Fruit fly (Drosophila melanogaster) whole organism, embryonic: ENCODE data around the gene CG31388.

ENCODE experiments used
- Atf3 ChIP-seq: fragments of 200-800 bp; sonication (Bioruptor generic); optimal IDR thresholded peaks from 3 replicates; lab custom pipeline; 2016; ENCODE audit warnings: missing biosample characterization, missing genetic modification characterization
- BtbVII ChIP-seq: fragments of 200-800 bp; sonication (Bioruptor generic); optimal IDR thresholded peaks from 3 replicates; lab custom pipeline; 2017; ENCODE audit warnings: missing biosample characterization, mild to moderate bottlenecking, missing genetic modification characterization
- CG10654 ChIP-seq: fragments of 200-800 bp; sonication (Bioruptor generic); optimal IDR thresholded peaks from 2 replicates; lab custom pipeline; 2016; ENCODE audit warnings: missing biosample characterization, missing genetic modification characterization
- CG11456 ChIP-seq: fragments of 200-800 bp; sonication (Bioruptor generic); IDR thresholded peaks from 3 replicates; pipeline ENCODE4 v1.3.6; 2022; ENCODE audit warnings: missing biosample characterization, missing genetic modification characterization
- CG11696 ChIP-seq: fragments of 200-800 bp; sonication (Bioruptor generic); IDR thresholded peaks from 2 replicates; pipeline ENCODE4 v1.3.6; 2022; ENCODE audit warnings: missing biosample characterization, missing genetic modification characterization
- CG12219 ChIP-seq: fragments of 200-800 bp; sonication (Bioruptor generic); optimal IDR thresholded peaks from 3 replicates; lab custom pipeline; 2018; ENCODE audit warnings: missing biosample characterization, mild to moderate bottlenecking, missing genetic modification characterization
- CG1233 ChIP-seq: fragments of 200-800 bp; sonication (Bioruptor generic); optimal IDR thresholded peaks from 4 replicates; lab custom pipeline; 2018; ENCODE audit warnings: missing biosample characterization, mild to moderate bottlenecking, missing genetic modification characterization
- CG12769 ChIP-seq: fragments of 200-800 bp; sonication (Bioruptor generic); optimal IDR thresholded peaks from 2 replicates; lab custom pipeline; 2019; ENCODE audit warnings: missing biosample characterization, mild to moderate bottlenecking, missing genetic modification characterization, moderate library complexity
- CG13123 ChIP-seq: fragments of 200-800 bp; sonication (Bioruptor generic); optimal IDR thresholded peaks from 2 replicates; lab custom pipeline; 2016; ENCODE audit warnings: missing biosample characterization, missing genetic modification characterization
- CG13287 ChIP-seq: fragments of 200-800 bp; sonication (Bioruptor generic); IDR thresholded peaks from 2 replicates; pipeline ENCODE4 v1.3.6; 2022; ENCODE audit warnings: missing biosample characterization, missing genetic modification characterization; ENCODE audit not compliant: partially characterized antibody
- CG15696 ChIP-seq: fragments of 200-800 bp; sonication (Bioruptor generic); optimal IDR thresholded peaks from 2 replicates; lab custom pipeline; 2019; ENCODE audit warnings: missing biosample characterization, mild to moderate bottlenecking, missing genetic modification characterization, moderate library complexity
- CG17359 ChIP-seq: fragments of 200-800 bp; sonication (Bioruptor generic); optimal IDR thresholded peaks from 3 replicates; lab custom pipeline; 2018; ENCODE audit warnings: missing biosample characterization, mild to moderate bottlenecking, missing genetic modification characterization, moderate library complexity
- CG1792 ChIP-seq: fragments of 200-800 bp; sonication (Bioruptor generic); optimal IDR thresholded peaks from 2 replicates; lab custom pipeline; 2016; ENCODE audit warnings: missing biosample characterization, missing genetic modification characterization
- CG2889 ChIP-seq: fragments of 200-800 bp; sonication (Bioruptor generic); IDR thresholded peaks from 3 replicates; pipeline ENCODE4 v1.3.6; 2022; ENCODE audit warnings: missing biosample characterization, missing genetic modification characterization
- CG30020 ChIP-seq: fragments of 200-800 bp; optimal IDR thresholded peaks from 2 replicates; lab custom pipeline; 2019; ENCODE audit warnings: missing biosample characterization, mild to moderate bottlenecking, missing genetic modification characterization, moderate library complexity
- CG31224 ChIP-seq: fragments of 200-800 bp; sonication (Bioruptor generic); IDR thresholded peaks from 2 replicates; pipeline ENCODE4 v1.3.6; 2022; ENCODE audit warnings: missing biosample characterization, missing genetic modification characterization
- CG3281 ChIP-seq: fragments of 200-800 bp; sonication (Bioruptor generic); optimal IDR thresholded peaks from 3 replicates; lab custom pipeline; 2017; ENCODE audit warnings: missing biosample characterization, mild to moderate bottlenecking, missing genetic modification characterization
- CG34422 ChIP-seq: fragments of 200-800 bp; sonication (Bioruptor generic); IDR thresholded peaks from 3 replicates; pipeline ENCODE4 v1.3.6; 2022; ENCODE audit warnings: missing biosample characterization, missing genetic modification characterization
- CG4854 ChIP-seq: fragments of 200-800 bp; sonication (Bioruptor generic); optimal IDR thresholded peaks from 2 replicates; lab custom pipeline; 2016; ENCODE audit warnings: missing biosample characterization, missing genetic modification characterization, inconsistent platforms
- CG8290 ChIP-seq, 3 experiments: fragments of 200-800 bp; sonication (Bioruptor generic); optimal IDR thresholded peaks; 2 replicates each; lab custom pipeline; 2016 to 2019; ENCODE audit warnings: missing biosample characterization in 3 of 3, missing genetic modification characterization in 3 of 3, mild to moderate bottlenecking in 2 of 3, moderate library complexity in 1 of 3
- CG9932 ChIP-seq: fragments of 200-800 bp; sonication (Bioruptor generic); IDR thresholded peaks from 2 replicates; pipeline ENCODE4 v1.3.6; 2022; ENCODE audit warnings: missing biosample characterization, missing genetic modification characterization
- CHES-1-like ChIP-seq: fragments of 200-800 bp; sonication (Bioruptor generic); optimal IDR thresholded peaks from 2 replicates; lab custom pipeline; 2016; ENCODE audit warnings: missing biosample characterization, missing genetic modification characterization
- D19A ChIP-seq: fragments of 200-800 bp; optimal IDR thresholded peaks from 3 replicates; lab custom pipeline; 2019; ENCODE audit warnings: missing biosample characterization, mild to moderate bottlenecking, missing genetic modification characterization, moderate library complexity
- Dbx ChIP-seq: fragments of 200-800 bp; sonication (Bioruptor generic); IDR thresholded peaks from 3 replicates; pipeline ENCODE4 v1.3.6; 2022; ENCODE audit warnings: missing biosample characterization, missing genetic modification characterization
- Deaf1 ChIP-seq: fragments of 200-800 bp; optimal IDR thresholded peaks from 3 replicates; lab custom pipeline; 2019; ENCODE audit warnings: missing biosample characterization, mild to moderate bottlenecking, missing genetic modification characterization, moderate library complexity
- Dip2 ChIP-seq: fragments of 200-800 bp; sonication (Bioruptor generic); IDR thresholded peaks from 2 replicates; pipeline ENCODE4 v1.3.6; 2022; ENCODE audit warnings: missing biosample characterization, missing genetic modification characterization
- Dll ChIP-seq: fragments of 200-800 bp; sonication (Bioruptor generic); IDR thresholded peaks from 4 replicates; pipeline ENCODE4 v1.3.6; 2022; ENCODE audit warnings: missing biosample characterization, missing genetic modification characterization; ENCODE audit not compliant: partially characterized antibody
- Ets97D ChIP-seq: fragments of 200-800 bp; sonication (Bioruptor generic); optimal IDR thresholded peaks from 3 replicates; lab custom pipeline; 2016; ENCODE audit warnings: missing biosample characterization, missing genetic modification characterization
- HLH3B ChIP-seq: fragments of 200-800 bp; sonication (Bioruptor generic); IDR thresholded peaks from 2 replicates; pipeline ENCODE4 v1.3.6; 2022; ENCODE audit warnings: missing biosample characterization, missing genetic modification characterization
- HmgZ ChIP-seq: fragments of 200-800 bp; sonication (Bioruptor generic); optimal IDR thresholded peaks from 2 replicates; lab custom pipeline; 2018; ENCODE audit warnings: missing biosample characterization, mild to moderate bottlenecking, missing genetic modification characterization
- Hmr ChIP-seq: fragments of 200-800 bp; sonication (Bioruptor generic); optimal IDR thresholded peaks from 3 replicates; lab custom pipeline; 2017; ENCODE audit warnings: mild to moderate bottlenecking, missing biosample characterization, missing genetic modification reagents, missing genetic modification characterization
- Med ChIP-seq: fragments of 200-800 bp; sonication (Bioruptor generic); peaks from one replicate; lab custom pipeline; 2016; ENCODE audit warnings: missing biosample characterization, missing genetic modification characterization, mild to moderate bottlenecking, inconsistent platforms, moderate library complexity
- Meics ChIP-seq: fragments of 200-800 bp; sonication (Bioruptor generic); optimal IDR thresholded peaks from 2 replicates; lab custom pipeline; 2017; ENCODE audit warnings: missing biosample characterization, mild to moderate bottlenecking, missing genetic modification characterization
- Myb ChIP-seq: fragments of 200-800 bp; sonication (Bioruptor generic); optimal IDR thresholded peaks from 2 replicates; lab custom pipeline; 2016; ENCODE audit warnings: missing biosample characterization, missing genetic modification characterization
- Scr ChIP-seq: fragments of 200-800 bp; sonication (Bioruptor generic); IDR thresholded peaks from 2 replicates; pipeline ENCODE4 v1.3.6; 2022; ENCODE audit warnings: missing biosample characterization, missing genetic modification characterization; ENCODE audit not compliant: partially characterized antibody
- Side ChIP-seq: fragments of 200-800 bp; sonication (Bioruptor generic); optimal IDR thresholded peaks from 2 replicates; lab custom pipeline; 2016; ENCODE audit warnings: missing biosample characterization, missing genetic modification characterization
- cad ChIP-seq: fragments of >200 bp; optimal IDR thresholded peaks from 2 replicates; lab custom pipeline; 2017; ENCODE audit warnings: missing biosample characterization, missing genetic modification characterization
- chinmo ChIP-seq: fragments of 200-800 bp; sonication (Bioruptor generic); IDR thresholded peaks from 4 replicates; pipeline ENCODE4 v1.3.6; 2022; ENCODE audit warnings: missing biosample characterization, missing genetic modification characterization; ENCODE audit not compliant: partially characterized antibody
- grau ChIP-seq: fragments of 200-800 bp; optimal IDR thresholded peaks from 3 replicates; lab custom pipeline; 2019; ENCODE audit warnings: missing biosample characterization, mild to moderate bottlenecking, missing genetic modification characterization, moderate library complexity
- ind ChIP-seq: fragments of 200-800 bp; sonication (Bioruptor generic); optimal IDR thresholded peaks from 3 replicates; lab custom pipeline; 2016; ENCODE audit warnings: missing biosample characterization, missing genetic modification characterization
- inv ChIP-seq: fragments of 200-800 bp; sonication (Bioruptor generic); IDR thresholded peaks from 2 replicates; pipeline ENCODE4 v1.3.6; 2022; ENCODE audit warnings: missing biosample characterization, missing genetic modification characterization; ENCODE audit not compliant: partially characterized antibody
- jigr1 ChIP-seq: fragments of 200-800 bp; sonication (Bioruptor generic); IDR thresholded peaks from 3 replicates; pipeline ENCODE4 v1.3.6; 2022; ENCODE audit warnings: missing biosample characterization, missing genetic modification characterization
- lab ChIP-seq: fragments of 200-800 bp; sonication (Bioruptor generic); optimal IDR thresholded peaks from 3 replicates; lab custom pipeline; 2017; ENCODE audit warnings: missing biosample characterization, missing genetic modification characterization, mild to moderate bottlenecking, moderate library complexity, missing genetic modification reagents
- lov ChIP-seq, 2 experiments: fragments of 200-800 bp in 1 of 2; fragments of >200 bp in 1 of 2; sonication (Bioruptor generic) in 1 of 2; IDR thresholded peaks in 1 of 2; optimal IDR thresholded peaks in 1 of 2; 2 replicates in 1 of 2; 3 replicates in 1 of 2; pipeline versions ENCODE4 v1.3.6 to Lab custom; 2017 to 2022; ENCODE audit warnings: missing biosample characterization in 1 of 2, missing genetic modification characterization in 1 of 2
- luna ChIP-seq: fragments of 200-800 bp; sonication (Bioruptor generic); optimal IDR thresholded peaks from 2 replicates; lab custom pipeline; 2016; ENCODE audit warnings: missing biosample characterization, missing genetic modification characterization
- nom ChIP-seq: fragments of 200-800 bp; sonication (Bioruptor generic); optimal IDR thresholded peaks from 2 replicates; lab custom pipeline; 2017; ENCODE audit warnings: missing biosample characterization, missing genetic modification characterization, mild to moderate bottlenecking, moderate library complexity, missing genetic modification reagents
- trem ChIP-seq: fragments of 200-800 bp; optimal IDR thresholded peaks from 3 replicates; lab custom pipeline; 2019; ENCODE audit warnings: missing biosample characterization, mild to moderate bottlenecking, missing genetic modification characterization, moderate library complexity
- wek ChIP-seq: fragments of 200-800 bp; sonication (Bioruptor generic); optimal IDR thresholded peaks from 3 replicates; lab custom pipeline; 2018; ENCODE audit warnings: missing biosample characterization, mild to moderate bottlenecking, missing genetic modification characterization, moderate library complexity
- zfh2 ChIP-seq: fragments of 200-800 bp; sonication (Bioruptor generic); optimal IDR thresholded peaks from 2 replicates; lab custom pipeline; 2016; ENCODE audit warnings: missing biosample characterization, missing genetic modification characterization

The CG31388 gene

dm6 chr3R:11219883-11220282, 17.7 kb upstream of the CG31388 start, which contains the start of gene CG6689 (continued):
- TF ChIP-seq Scr (GFP tag; lab: Robert Waterston, UW), result 0 out of 2 replicates have a peak, but pooled peaks have one; percentile 20
- TF ChIP-seq Dll (GFP tag; lab: Robert Waterston, UW), result no peak
- no peak for TF ChIP-seq CG9932 (GFP tag; lab: Robert Waterston, UW)
- no peak for TF ChIP-seq CG1233 (GFP tag; lab: Kevin White, UChicago)
- TF ChIP-seq CG12219 (GFP tag; lab: Kevin White, UChicago), result no peak
- no peak for TF ChIP-seq chinmo
- TF ChIP-seq Myb, result peak; percentile 86
- peak; percentile 1 for TF ChIP-seq CG12769 (tag; lab: Kevin White, UChicago)
- TF ChIP-seq CG17359, result no peak
- peak; percentile 64 for TF ChIP-seq HmgZ (tag; lab: Kevin White, UChicago)
- TF ChIP-seq Deaf1 (tag; lab: Kevin White, UChicago), result no peak
- TF ChIP-seq wek, result no peak
- TF ChIP-seq Ets97D (GFP tag; lab: Kevin White, UChicago), result peak; percentile 37
- 0 out of 3 replicates have a peak, but pooled peaks have one; percentile 18 for TF ChIP-seq Dbx (GFP tag; lab: Robert Waterston, UW)
- TF ChIP-seq grau (tag; lab: Kevin White, UChicago), result peak; percentile 25
- TF ChIP-seq CG31224 (GFP tag; lab: Robert Waterston, UW), result no peak
- TF ChIP-seq luna, result no peak
- TF ChIP-seq CG10654 (GFP tag; lab: Kevin White, UChicago), result no peak
- peak; percentile 10 for TF ChIP-seq Atf3 (GFP tag; lab: Kevin White, UChicago)
- peak; percentile 56 for TF ChIP-seq trem (tag; lab: Kevin White, UChicago)
- no peak for TF ChIP-seq Dip2 (GFP tag; lab: Robert Waterston, UW)
- no peak for TF ChIP-seq CG1792 (GFP tag; lab: Kevin White, UChicago)
- TF ChIP-seq HLH3B (GFP tag; lab: Robert Waterston, UW), result no peak
- TF ChIP-seq CG8290 (GFP tag; optimal IDR thresholded peaks at IDR 0.05; lab: Kevin White, UChicago), result no peak
- TF ChIP-seq CG8290 (tag; optimal IDR thresholded peaks at IDR 0.05; lab: Kevin White, UChicago), result peak in 1 of 2 experiments; percentile 47
- TF ChIP-seq inv (GFP tag; lab: Robert Waterston, UW), result 0 out of 2 replicates have a peak, but pooled peaks have one; percentile 28
- TF ChIP-seq CG15696 (tag; lab: Kevin White, UChicago), result no peak
- peak; percentile 28 for TF ChIP-seq CG30020
- TF ChIP-seq zfh2, result peak; percentile 10
- TF ChIP-seq D19A (tag; lab: Kevin White, UChicago), result peak; percentile 3
- TF ChIP-seq CHES-1-like (GFP tag; lab: Kevin White, UChicago), result peak; percentile 13
- no peak for TF ChIP-seq CG11456 (GFP tag; lab: Robert Waterston, UW)
- TF ChIP-seq CG4854, result peak; percentile 1
- TF ChIP-seq CG13123 (GFP tag; lab: Kevin White, UChicago), result no peak
- no peak for TF ChIP-seq cad (GFP tag; lab: Kevin White, UChicago)
- peak; percentile 31 for TF ChIP-seq Hmr (GFP tag; lab: Kevin White, UChicago)
- no peak for TF ChIP-seq jigr1 (GFP tag; lab: Robert Waterston, UW)
- no peak for TF ChIP-seq CG2889 (GFP tag; lab: Robert Waterston, UW)
- no peak for TF ChIP-seq lab (GFP tag; lab: Kevin White, UChicago)
- TF ChIP-seq nom (GFP tag; lab: Kevin White, UChicago), result peak; percentile 3
- TF ChIP-seq CG34422 (GFP tag; lab: Robert Waterston, UW), result peak; percentile 41; the same call in 1 of the 3 replicates
- no peak for TF ChIP-seq lov (optimal IDR thresholded peaks at IDR 0.05; lab: Kevin White, UChicago)
- peak; percentile 54; the same call in 1 of the 3 replicates for TF ChIP-seq lov (GFP tag; IDR thresholded peaks at IDR 0.05; lab: Robert Waterston, UW)
- no peak for TF ChIP-seq CG11696 (GFP tag; lab: Robert Waterston, UW)
- TF ChIP-seq BtbVII, result peak; percentile 58
- TF ChIP-seq Meics (GFP tag; lab: Kevin White, UChicago), result no peak
- TF ChIP-seq CG3281 (GFP tag; lab: Kevin White, UChicago), result no peak
- TF ChIP-seq Side (GFP tag; lab: Kevin White, UChicago), result no peak
- peak; percentile 88 for TF ChIP-seq Med
- peak; percentile 36; the same call in 1 of the 2 replicates for TF ChIP-seq CG13287 (GFP tag; lab: Robert Waterston, UW)
- no peak for TF ChIP-seq ind (GFP tag; lab: Kevin White, UChicago)
